Worm (Caenorhabditis elegans) whole organism, L1 larva: ENCODE results near the gene ceh-34.

Source experiments
- C16A3.4 ChIP-seq: fragments of 150-350 bp; optimal IDR thresholded peaks from 2 replicates; lab custom pipeline; 2014; ENCODE audit warnings: missing biosample characterization, missing genetic modification characterization
- F16B12.6 ChIP-seq: fragments of 150-350 bp; optimal IDR thresholded peaks from 2 replicates; lab custom pipeline; 2014; ENCODE audit warnings: missing biosample characterization, missing genetic modification characterization
- Y116A8C.19 ChIP-seq: sonication (generic microtip); optimal IDR thresholded peaks from 2 replicates; lab custom pipeline; 2016; ENCODE audit warnings: missing compliant biosample characterization, missing genetic modification characterization, borderline replicate concordance
- alr-1 ChIP-seq: fragments of 200-800 bp; sonication (Bioruptor generic); optimal IDR thresholded peaks from 2 replicates; lab custom pipeline; 2018; ENCODE audit warnings: borderline replicate concordance, mild to moderate bottlenecking, missing genetic modification characterization, missing compliant biosample characterization
- blmp-1 ChIP-seq: fragments of 150-350 bp; optimal IDR thresholded peaks from 2 replicates; lab custom pipeline; 2014; ENCODE audit warnings: missing biosample characterization, missing genetic modification characterization
- ceh-82 ChIP-seq, 3 experiments: fragments of 150-350 bp in 1 of 3; sonication (generic microtip) in 2 of 3; optimal IDR thresholded peaks; 2 replicates each; lab custom pipeline; 2014 to 2017; ENCODE audit warnings: missing biosample characterization in 3 of 3, missing genetic modification characterization in 3 of 3
- ceh-90 ChIP-seq: sonication (generic microtip); optimal IDR thresholded peaks from 2 replicates; lab custom pipeline; 2016; ENCODE audit warnings: missing genetic modification characterization, missing compliant biosample characterization
- dsc-1 ChIP-seq: sonication (generic microtip); optimal IDR thresholded peaks from 2 replicates; lab custom pipeline; 2016; ENCODE audit warnings: mild to moderate bottlenecking, missing genetic modification characterization, missing compliant biosample characterization
- efl-1 ChIP-seq, 4 experiments: fragments of 150-350 bp; optimal IDR thresholded peaks in 3 of 4; peaks in 1 of 4; 1 replicate in 1 of 4; 2 replicates in 3 of 4; lab custom pipeline; 2014; ENCODE audit warnings: missing biosample characterization in 2 of 4, missing genetic modification characterization in 2 of 4, missing genetic modification reagents in 2 of 4
- egl-13 ChIP-seq: sonication (generic microtip); optimal IDR thresholded peaks from 2 replicates; lab custom pipeline; 2016; ENCODE audit warnings: missing genotype, missing genetic modification reagents, missing genetic modification characterization, missing compliant biosample characterization
- egl-27 ChIP-seq, 2 experiments: fragments of 150-350 bp in 1 of 2; sonication (generic microtip); optimal IDR thresholded peaks; 3 replicates each; lab custom pipeline; 2017 to 2018; ENCODE audit warnings: missing biosample characterization in 2 of 2, missing genetic modification characterization in 2 of 2, missing genetic modification reagents in 2 of 2
- elt-2 ChIP-seq: sonication (generic microtip); optimal IDR thresholded peaks from 2 replicates; lab custom pipeline; 2016; ENCODE audit warnings: missing genetic modification characterization, mild to moderate bottlenecking, inconsistent platforms, missing compliant biosample characterization, missing genetic modification reagents
- ets-5 ChIP-seq: fragments of 200-800 bp; sonication (Bioruptor generic); IDR thresholded peaks from 2 replicates; pipeline ENCODE4 v1.3.6; 2022; ENCODE audit warnings: missing genetic modification characterization, missing compliant biosample characterization
- fkh-10 ChIP-seq: sonication (generic microtip); optimal IDR thresholded peaks from 2 replicates; lab custom pipeline; 2017; ENCODE audit warnings: missing biosample characterization, missing genetic modification reagents, missing genetic modification characterization
- fkh-4 ChIP-seq: sonication (generic microtip); optimal IDR thresholded peaks from 2 replicates; lab custom pipeline; 2016; ENCODE audit warnings: missing compliant biosample characterization, missing genetic modification characterization, borderline replicate concordance
- fkh-8 ChIP-seq: sonication (generic microtip); optimal IDR thresholded peaks from 2 replicates; lab custom pipeline; 2016; ENCODE audit warnings: mild to moderate bottlenecking, missing genetic modification characterization, missing compliant biosample characterization
- grh-1 ChIP-seq: fragments of 200-800 bp; sonication (Bioruptor generic); IDR thresholded peaks from 2 replicates; pipeline ENCODE4 v1.3.6; 2022; ENCODE audit warnings: missing genetic modification reagents, missing genetic modification characterization, missing compliant biosample characterization
- hlh-17 ChIP-seq: fragments of 200-800 bp; sonication (Bioruptor generic); optimal IDR thresholded peaks from 2 replicates; lab custom pipeline; 2018; ENCODE audit warnings: missing genetic modification characterization, mild to moderate bottlenecking, missing compliant biosample characterization, moderate library complexity, borderline replicate concordance
- hpl-2 ChIP-seq: fragments of 150-350 bp; optimal IDR thresholded peaks from 2 replicates; lab custom pipeline; 2014; ENCODE audit warnings: missing biosample characterization, missing genetic modification reagents, missing genetic modification characterization
- jun-1 ChIP-seq: fragments of 150-350 bp; optimal IDR thresholded peaks from 2 replicates; lab custom pipeline; 2014; ENCODE audit warnings: missing biosample characterization, missing genetic modification reagents, missing genetic modification characterization
- lin-35 ChIP-seq, 2 experiments: fragments of 150-350 bp; optimal IDR thresholded peaks; 2 replicates each; lab custom pipeline; 2014; ENCODE audit warnings: missing biosample characterization in 2 of 2, missing genetic modification characterization in 2 of 2, missing genetic modification reagents in 2 of 2
- lin-39 ChIP-seq: fragments of 150-350 bp; optimal IDR thresholded peaks from 2 replicates; lab custom pipeline; 2014; ENCODE audit warnings: missing biosample characterization, missing genetic modification reagents, missing genetic modification characterization
- lir-3 ChIP-seq: sonication (generic microtip); optimal IDR thresholded peaks from 2 replicates; lab custom pipeline; 2016; ENCODE audit warnings: mild to moderate bottlenecking, missing genetic modification characterization, moderate library complexity, missing compliant biosample characterization; ENCODE audit not compliant: poor library complexity
- lsy-2 ChIP-seq, 2 experiments: fragments of 150-350 bp; optimal IDR thresholded peaks; 2 replicates each; lab custom pipeline; 2014; ENCODE audit warnings: missing biosample characterization in 2 of 2, missing genetic modification characterization in 2 of 2
- mab-9 ChIP-seq: fragments of 200-800 bp; sonication (Bioruptor generic); IDR thresholded peaks from 2 replicates; pipeline ENCODE4 v1.3.6; 2022; ENCODE audit warnings: missing genetic modification reagents, missing genetic modification characterization, missing compliant biosample characterization
- mef-2 ChIP-seq: fragments of 150-350 bp; optimal IDR thresholded peaks from 2 replicates; lab custom pipeline; 2014; ENCODE audit warnings: missing biosample characterization, missing genetic modification characterization
- mep-1 ChIP-seq: fragments of 150-350 bp; optimal IDR thresholded peaks from 2 replicates; lab custom pipeline; 2014; ENCODE audit warnings: missing biosample characterization, missing genetic modification characterization
- nhr-12 ChIP-seq: sonication (generic microtip); optimal IDR thresholded peaks from 2 replicates; lab custom pipeline; 2017; ENCODE audit warnings: missing biosample characterization, missing genetic modification characterization
- nhr-237 ChIP-seq: fragments of 150-350 bp; optimal IDR thresholded peaks from 2 replicates; lab custom pipeline; 2014; ENCODE audit warnings: missing biosample characterization, missing genetic modification characterization
- nhr-28 ChIP-seq: fragments of 150-350 bp; optimal IDR thresholded peaks from 2 replicates; lab custom pipeline; 2014; ENCODE audit warnings: missing biosample characterization, missing genetic modification characterization
- nhr-47 ChIP-seq: sonication (generic microtip); optimal IDR thresholded peaks from 2 replicates; lab custom pipeline; 2016; ENCODE audit warnings: mild to moderate bottlenecking, missing genetic modification characterization, moderate library complexity, missing compliant biosample characterization
- nhr-76 ChIP-seq: sonication (generic microtip); optimal IDR thresholded peaks from 2 replicates; lab custom pipeline; 2017; ENCODE audit warnings: missing biosample characterization, missing genetic modification characterization
- nhr-77 ChIP-seq: fragments of 150-350 bp; optimal IDR thresholded peaks from 2 replicates; lab custom pipeline; 2014; ENCODE audit warnings: missing biosample characterization, missing genetic modification characterization
- nhr-84 ChIP-seq: sonication (generic microtip); optimal IDR thresholded peaks from 2 replicates; lab custom pipeline; 2017; ENCODE audit warnings: missing biosample characterization, missing genetic modification characterization
- pax-3 ChIP-seq: fragments of 200-800 bp; sonication (Bioruptor generic); optimal IDR thresholded peaks from 2 replicates; lab custom pipeline; 2018; ENCODE audit warnings: mild to moderate bottlenecking, missing genetic modification characterization, moderate library complexity, missing compliant biosample characterization
- snpc-4 ChIP-seq: fragments of 150-350 bp; optimal IDR thresholded peaks from 2 replicates; lab custom pipeline; 2014; ENCODE audit warnings: missing biosample characterization, missing genetic modification characterization
- snu-23 ChIP-seq: sonication (generic microtip); optimal IDR thresholded peaks from 2 replicates; lab custom pipeline; 2016; ENCODE audit warnings: missing genetic modification characterization, missing compliant biosample characterization
- sptf-1 ChIP-seq: fragments of 150-350 bp; optimal IDR thresholded peaks from 2 replicates; lab custom pipeline; 2014; ENCODE audit warnings: missing biosample characterization, missing genetic modification characterization
- sup-37 ChIP-seq: fragments of 200-800 bp; sonication (Bioruptor generic); optimal IDR thresholded peaks from 2 replicates; lab custom pipeline; 2018; ENCODE audit warnings: mild to moderate bottlenecking, missing genetic modification characterization, missing compliant biosample characterization
- swsn-7 ChIP-seq: sonication (generic microtip); optimal IDR thresholded peaks from 2 replicates; lab custom pipeline; 2016; ENCODE audit warnings: missing genetic modification characterization, missing compliant biosample characterization
- tbx-2 ChIP-seq: sonication (generic microtip); optimal IDR thresholded peaks from 2 replicates; lab custom pipeline; 2016; ENCODE audit warnings: missing genetic modification characterization, missing compliant biosample characterization
- tlp-1 ChIP-seq: fragments of 150-350 bp; optimal IDR thresholded peaks from 2 replicates; lab custom pipeline; 2014; ENCODE audit warnings: missing biosample characterization, missing genetic modification characterization
- unc-62 ChIP-seq: fragments of 150-350 bp; optimal IDR thresholded peaks from 2 replicates; lab custom pipeline; 2014; ENCODE audit warnings: missing biosample characterization, missing genetic modification reagents, missing genetic modification characterization
- unc-86 ChIP-seq: sonication (generic microtip); optimal IDR thresholded peaks from 2 replicates; lab custom pipeline; 2016; ENCODE audit warnings: missing genetic modification characterization, missing compliant biosample characterization
- vab-15 ChIP-seq: sonication (generic microtip); optimal IDR thresholded peaks from 2 replicates; lab custom pipeline; 2017; ENCODE audit warnings: missing genotype, mild to moderate bottlenecking, missing genetic modification characterization, missing compliant biosample characterization
- xbp-1 ChIP-seq: sonication (generic microtip); optimal IDR thresholded peaks from 2 replicates; lab custom pipeline; 2016; ENCODE audit warnings: missing genetic modification characterization, missing compliant biosample characterization
- zip-4 ChIP-seq: fragments of 200-800 bp; sonication (Bioruptor generic); optimal IDR thresholded peaks from 2 replicates; lab custom pipeline; 2018; ENCODE audit warnings: mild to moderate bottlenecking, missing genetic modification characterization, moderate library complexity, missing compliant biosample characterization
- ztf-11 ChIP-seq, 2 experiments: sonication (generic microtip); optimal IDR thresholded peaks; 2 replicates each; lab custom pipeline; 2016 to 2017; ENCODE audit warnings: missing genetic modification characterization in 2 of 2, missing biosample characterization in 1 of 2, missing compliant biosample characterization in 1 of 2
- ztf-4 ChIP-seq: fragments of 150-350 bp; optimal IDR thresholded peaks from 2 replicates; lab custom pipeline; 2014; ENCODE audit warnings: missing biosample characterization, missing genetic modification characterization

The ceh-34 gene

ce11 chrV:5301226-5301625, 18.2 kb downstream of the ceh-34 start:
- TF ChIP-seq dsc-1 (tag; lab: Kevin White, UChicago) (peak; percentile 27), fkh-8 (peak; percentile 59), mef-2 (tag; lab: Kevin White, UChicago) (no peak)

- no peak for TF ChIP-seq ceh-90 (tag; lab: Kevin White, UChicago)
- no peak for TF ChIP-seq xbp-1
- TF ChIP-seq, all 84 proteins: peak for 0
These were observed 21.6 kb downstream of the ceh-34 start for ce11 chrV:5297740-5298139.

ce11 chrV:5295940-5296339, 23.4 kb downstream of the ceh-34 start:
- no peak for TF ChIP-seq fkh-10 (GFP tag; lab: Kevin White, UChicago)
- no peak for TF ChIP-seq C16A3.4 (tag; lab: Kevin White, UChicago)
- peak; percentile 36 for TF ChIP-seq snu-23 (GFP tag; lab: Kevin White, UChicago)
- TF ChIP-seq sup-37 (GFP tag; lab: Kevin White, UChicago) = no peak
- no peak for TF ChIP-seq nhr-28 (tag; lab: Kevin White, UChicago)
- peak in 1 of 2 experiments; percentile 55 for TF ChIP-seq lsy-2 (tag; optimal IDR thresholded peaks at IDR 0.05; lab: Kevin White, UChicago)
- TF ChIP-seq zip-4 (GFP tag; lab: Kevin White, UChicago) = no peak
- no peak for TF ChIP-seq F16B12.6 (tag; lab: Kevin White, UChicago)
- no peak for TF ChIP-seq xbp-1
- TF ChIP-seq snpc-4 (tag; lab: Kevin White, UChicago) = no peak
- no peak for TF ChIP-seq grh-1
- no peak for TF ChIP-seq lin-35 (GFP tag; optimal IDR thresholded peaks at IDR 0.05; lab: Kevin White, UChicago)
- TF ChIP-seq nhr-47 = no peak
- TF ChIP-seq hlh-17 (GFP tag; lab: Kevin White, UChicago) = no peak
- no peak for TF ChIP-seq hpl-2 (GFP tag; lab: Kevin White, UChicago)
- no peak for TF ChIP-seq unc-62 (GFP tag; lab: Kevin White, UChicago)
- no peak for TF ChIP-seq nhr-12 (tag; lab: Kevin White, UChicago)
- TF ChIP-seq blmp-1 (tag; lab: Kevin White, UChicago) = no peak
- no peak for TF ChIP-seq sptf-1 (tag; lab: Kevin White, UChicago)
- no peak for TF ChIP-seq mab-9
- TF ChIP-seq ceh-82 (tag; optimal IDR thresholded peaks at IDR 0.05; lab: Kevin White, UChicago) = no peak
- TF ChIP-seq pax-3 (tag; lab: Kevin White, UChicago) = no peak
- no peak for TF ChIP-seq nhr-77
- TF ChIP-seq egl-27 (tag; optimal IDR thresholded peaks at IDR 0.05; lab: Kevin White, UChicago) = no peak
- TF ChIP-seq vab-15 (tag; lab: Kevin White, UChicago) = no peak
- TF ChIP-seq egl-13 = no peak
- TF ChIP-seq tbx-2 (tag; lab: Kevin White, UChicago) = peak; percentile 18
- TF ChIP-seq alr-1 (tag; lab: Kevin White, UChicago) = no peak
- TF ChIP-seq ztf-4 (tag; lab: Kevin White, UChicago) = peak; percentile 9
- no peak for TF ChIP-seq ets-5 (GFP tag; lab: Robert Waterston, UW)
- no peak for TF ChIP-seq elt-2 (tag; lab: Kevin White, UChicago)
- TF ChIP-seq swsn-7 (tag; lab: Kevin White, UChicago) = no peak
- TF ChIP-seq nhr-76 = no peak
- no peak for TF ChIP-seq lir-3 (tag; lab: Kevin White, UChicago)
- TF ChIP-seq mep-1 = no peak
- peak in 1 of 2 experiments; percentile 9 for TF ChIP-seq efl-1 (optimal IDR thresholded peaks at IDR 0.05; lab: Kevin White, UChicago)
- TF ChIP-seq efl-1 (GFP tag; optimal IDR thresholded peaks at IDR 0.05 in 1 of 2; lab: Kevin White, UChicago) = no peak
- no peak for TF ChIP-seq tlp-1 (tag; lab: Kevin White, UChicago)
- TF ChIP-seq fkh-8 = no peak
- TF ChIP-seq jun-1 = no peak
- TF ChIP-seq nhr-237 (tag; lab: Kevin White, UChicago) = no peak
- TF ChIP-seq lin-39 (tag; lab: Kevin White, UChicago) = no peak
- TF ChIP-seq Y116A8C.19 (tag; lab: Kevin White, UChicago) = no peak
- TF ChIP-seq unc-86 = no peak
- TF ChIP-seq fkh-4 (tag; lab: Kevin White, UChicago) = peak; percentile 53
- no peak for TF ChIP-seq ztf-11 (tag; optimal IDR thresholded peaks at IDR 0.05; lab: Kevin White, UChicago)
- TF ChIP-seq nhr-84 (tag; lab: Kevin White, UChicago) = no peak
